Worm (Caenorhabditis elegans) whole organism, early embryonic: ENCODE measurements around the gene Y49E10.18.

Experiments used
- B0310.2 ChIP-seq: sonication (generic microtip); optimal IDR thresholded peaks from 2 replicates; lab custom pipeline; 2016; ENCODE audit warnings: mild to moderate bottlenecking, missing genetic modification characterization, missing compliant biosample characterization
- F13C5.2 ChIP-seq: sonication (generic microtip); optimal IDR thresholded peaks from 2 replicates; lab custom pipeline; 2017; ENCODE audit warnings: mild to moderate bottlenecking, missing genetic modification characterization, inconsistent platforms, missing compliant biosample characterization
- aly-1 ChIP-seq: sonication (generic microtip); optimal IDR thresholded peaks from 2 replicates; lab custom pipeline; 2016; ENCODE audit warnings: missing genetic modification characterization, missing compliant biosample characterization
- ama-1 ChIP-seq: fragments of 150-350 bp; optimal IDR thresholded peaks from 2 replicates; lab custom pipeline; 2014
- ceh-13 ChIP-seq: fragments of 200-800 bp; sonication (Bioruptor generic); optimal IDR thresholded peaks from 2 replicates; lab custom pipeline; 2018; ENCODE audit warnings: mild to moderate bottlenecking, missing genetic modification characterization, missing compliant biosample characterization
- ceh-36 ChIP-seq: sonication (generic microtip); optimal IDR thresholded peaks from 2 replicates; lab custom pipeline; 2016; ENCODE audit warnings: missing genetic modification characterization, inconsistent platforms, missing compliant biosample characterization
- ets-7 ChIP-seq: sonication (generic microtip); optimal IDR thresholded peaks from 2 replicates; lab custom pipeline; 2016; ENCODE audit warnings: missing genotype, missing genetic modification characterization, missing compliant biosample characterization
- flt-1 ChIP-seq: fragments of 200-800 bp; sonication (Bioruptor generic); IDR thresholded peaks from 2 replicates; pipeline ENCODE4 v1.3.6; 2022; ENCODE audit warnings: missing genetic modification characterization, missing compliant biosample characterization
- hnd-1 ChIP-seq: sonication (generic microtip); optimal IDR thresholded peaks from 2 replicates; lab custom pipeline; 2016; ENCODE audit warnings: missing genetic modification characterization, missing compliant biosample characterization
- pes-1 ChIP-seq: fragments of 200-800 bp; sonication (Bioruptor generic); IDR thresholded peaks from 2 replicates; pipeline ENCODE4 v1.3.6; 2022; ENCODE audit warnings: missing genetic modification reagents, missing genetic modification characterization, missing compliant biosample characterization
- scrt-1 ChIP-seq: fragments of 200-800 bp; sonication (Bioruptor generic); IDR thresholded peaks from 2 replicates; pipeline ENCODE4 v1.3.6; 2022; ENCODE audit warnings: missing genetic modification characterization, missing compliant biosample characterization
- sea-1 ChIP-seq: fragments of 200-800 bp; sonication (Bioruptor generic); conservative IDR thresholded peaks from 2 replicates; pipeline ENCODE4 v1.3.6; 2022; ENCODE audit warnings: missing genetic modification characterization, missing compliant biosample characterization
- tbx-11 ChIP-seq: fragments of 200-800 bp; sonication (Bioruptor generic); IDR thresholded peaks from 2 replicates; pipeline ENCODE4 v1.3.6; 2022; ENCODE audit warnings: missing genetic modification characterization, missing compliant biosample characterization
- tbx-37 ChIP-seq: fragments of 200-800 bp; sonication (Bioruptor generic); conservative IDR thresholded peaks from 2 replicates; pipeline ENCODE4 v1.3.6; 2022; ENCODE audit warnings: missing genetic modification reagents, missing genetic modification characterization, missing compliant biosample characterization

ce11 chrIII:12484432-12484831 lies 38.5 kb upstream of the Y49E10.18 start, which contains the start of gene arrd-16:
- no peak for TF ChIP-seq tbx-37 (GFP tag; lab: Robert Waterston, UW)
- no peak for TF ChIP-seq B0310.2
- no peak for TF ChIP-seq flt-1 (GFP tag; lab: Robert Waterston, UW)
- no peak for TF ChIP-seq ama-1 (lab: Kevin White, UChicago)
- no peak for TF ChIP-seq scrt-1
- TF ChIP-seq F13C5.2 (tag; lab: Kevin White, UChicago) = no peak
- TF ChIP-seq tbx-11 (GFP tag; lab: Robert Waterston, UW) = no peak
- TF ChIP-seq sea-1 (GFP tag; lab: Robert Waterston, UW) = no peak
- no peak for TF ChIP-seq pes-1 (GFP tag; lab: Robert Waterston, UW)
- TF ChIP-seq ets-7 (tag; lab: Kevin White, UChicago) = no peak
- no peak for TF ChIP-seq hnd-1
- TF ChIP-seq ceh-36 (tag; lab: Kevin White, UChicago) = no peak
- TF ChIP-seq aly-1 = no peak
- no peak for TF ChIP-seq ceh-13 (GFP tag; lab: Kevin White, UChicago)
